Worm (Caenorhabditis elegans) whole organism, midembryonic: ENCODE data around the gene F19C6.2.
A peak's percentile ranks its signal among the peaks of the same experiment; 100 is the strongest.

ENCODE experiments used
- cog-1 ChIP-seq: sonication (generic microtip); optimal IDR thresholded peaks from 2 replicates; lab custom pipeline; 2016; ENCODE audit warnings: missing genetic modification characterization, missing compliant biosample characterization
- flt-1 ChIP-seq: fragments of 200-800 bp; sonication (Bioruptor generic); IDR thresholded peaks from 2 replicates; pipeline ENCODE4 v1.3.6; 2022; ENCODE audit warnings: missing genetic modification characterization, missing compliant biosample characterization

ce11 chrX:9999599-10000201, 1.0 kb upstream of the F19C6.2 start:
- TF ChIP-seq flt-1 (peak; percentile 74; the same call in 1 of the 2 replicates), cog-1 (peak; percentile 92)
